In the genomic region with DNA sequence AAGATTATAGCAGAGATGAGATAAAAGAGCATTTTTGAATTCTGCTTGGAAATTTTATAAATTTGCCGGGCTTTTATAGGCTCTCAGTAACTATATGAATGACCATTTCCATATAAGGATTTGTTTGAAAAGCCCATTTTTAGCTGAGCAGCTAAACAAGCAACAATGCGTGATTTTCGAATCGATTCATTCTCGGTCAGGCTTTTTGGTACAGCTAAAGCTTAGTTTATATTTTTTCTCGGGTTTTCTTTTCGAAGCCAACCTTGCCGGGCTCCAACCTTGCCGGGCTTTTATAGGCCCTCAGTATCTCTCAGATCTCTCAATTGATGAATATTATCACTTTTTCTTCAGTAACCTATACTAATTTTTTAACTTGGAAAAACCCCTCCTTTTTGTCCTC, we compare ENCODE assay signal across 2 worm cellular contexts.
TF ChIP-seq lines count a peak whose summit lies in the region.

Gene srlf-4 (minus strand): TSS at position 101 of the 400 bp plus-strand sequence.

TF ChIP-seq in whole organism, mixed stage, embryonic, 35 proteins besides CTCF, POLR2A, EP300 and RAD21:
- TF ChIP-seq bed-3 (GFP tag; optimal IDR thresholded peaks at IDR 0.05; lab: Kevin White, UChicago) (no peak), unc-120 (tag; optimal IDR thresholded peaks at IDR 0.05; lab: Kevin White, UChicago; ENCODE audit: poor library complexity, severe bottlenecking) (peak; percentile 13)

TF ChIP-seq in whole organism, young adult, 124 proteins besides CTCF, POLR2A, EP300 and RAD21:
- TF ChIP-seq somi-1 (GFP tag; optimal IDR thresholded peaks at IDR 0.05; lab: Kevin White, UChicago) = no peak
- 0 out of 2 replicates have a peak, but pooled peaks have one; percentile 34 for TF ChIP-seq bed-1 (GFP tag; IDR thresholded peaks at IDR 0.05; lab: Robert Waterston, UW)
